Fruit fly (Drosophila melanogaster): ENCODE results near the gene RhoL.
A peak's percentile ranks its signal among the peaks of the same experiment; 100 is the strongest.

RhoL gene

dm6 chr3R:9502416-9502763 is at the start of gene RhoL (continued):
- TF ChIP-seq yki (optimal IDR thresholded peaks at IDR 0.05) = peak; percentile 75
- TF ChIP-seq Dll (GFP tag; IDR thresholded peaks at IDR 0.05; ENCODE audit: partially characterized antibody) = peak; percentile 57; the same call in 1 of the 4 replicates
- no peak for TF ChIP-seq MTF-1 (GFP tag; optimal IDR thresholded peaks at IDR 0.05; ENCODE audit: borderline replicate concordance)
- 0 out of 2 replicates have a peak, but pooled peaks have one; percentile 37 for TF ChIP-seq Awh (GFP tag; IDR thresholded peaks at IDR 0.05)
- no peak for TF ChIP-seq CG4820 (GFP tag; optimal IDR thresholded peaks at IDR 0.05)
- TF ChIP-seq zfh1 (GFP tag; IDR thresholded peaks at IDR 0.05) = no peak
- TF ChIP-seq nom (GFP tag; optimal IDR thresholded peaks at IDR 0.05) = peak; percentile 76
- no peak for TF ChIP-seq CG6254 (GFP tag; optimal IDR thresholded peaks at IDR 0.05)
- no peak for TF ChIP-seq gcm2 (GFP tag; optimal IDR thresholded peaks at IDR 0.05)
- TF ChIP-seq tx (GFP tag; optimal IDR thresholded peaks at IDR 0.05) = no peak
- peak; percentile 1 for TF ChIP-seq ash1 (GFP tag; optimal IDR thresholded peaks at IDR 0.05)
- TF ChIP-seq Hey (tag; optimal IDR thresholded peaks at IDR 0.05) = no peak
- TF ChIP-seq pum (GFP tag; optimal IDR thresholded peaks at IDR 0.05) = no peak
- no peak for TF ChIP-seq CG7928 (GFP tag; optimal IDR thresholded peaks at IDR 0.05)
- TF ChIP-seq sr (GFP tag; IDR thresholded peaks at IDR 0.05) = no peak
- TF ChIP-seq her (GFP tag; optimal IDR thresholded peaks at IDR 0.05) = peak; percentile 50
- TF ChIP-seq zen2 (GFP tag; IDR thresholded peaks at IDR 0.05; ENCODE audit: partially characterized antibody) = peak; percentile 50; the same call in 2 of the 3 replicates
- no peak for TF ChIP-seq pfk (GFP tag; optimal IDR thresholded peaks at IDR 0.05)
- TF ChIP-seq CG1024 (GFP tag; IDR thresholded peaks at IDR 0.05) = 0 out of 2 replicates have a peak, but pooled peaks have one; percentile 23
- peak; percentile 21 for TF ChIP-seq Xbp1 (GFP tag; optimal IDR thresholded peaks at IDR 0.05)
- TF ChIP-seq CG42726 (GFP tag; IDR thresholded peaks at IDR 0.05; ENCODE audit: partially characterized antibody) = peak; percentile 57; the same call in 1 of the 2 replicates
- peak; percentile 14; the same call in 1 of the 3 replicates for TF ChIP-seq dysf (GFP tag; IDR thresholded peaks at IDR 0.05)
- no peak; the same call in 2 of the 3 replicates for TF ChIP-seq CG6791 (GFP tag; IDR thresholded peaks at IDR 0.05; ENCODE audit: partially characterized antibody)
- TF ChIP-seq H15 (GFP tag; IDR thresholded peaks at IDR 0.05) = no peak
- no peak for TF ChIP-seq Dfd (GFP tag; optimal IDR thresholded peaks at IDR 0.05)
- TF ChIP-seq NfI (GFP tag; optimal IDR thresholded peaks at IDR 0.05) = peak; percentile 3
- TF ChIP-seq lbe (GFP tag; optimal IDR thresholded peaks at IDR 0.05) = no peak
- peak; percentile 30; the same call in 1 of the 3 replicates for TF ChIP-seq Opbp (GFP tag; IDR thresholded peaks at IDR 0.05; ENCODE audit: partially characterized antibody)
- no peak for TF ChIP-seq vnd (GFP tag; IDR thresholded peaks at IDR 0.05; ENCODE audit: partially characterized antibody)
- 0 out of 2 replicates have a peak, but pooled peaks have one; percentile 8 for TF ChIP-seq CG5953 (GFP tag; IDR thresholded peaks at IDR 0.05)
- TF ChIP-seq CG34376 (GFP tag; optimal IDR thresholded peaks at IDR 0.05) = peak; percentile 75
- no peak for TF ChIP-seq Chrac-16 (GFP tag; optimal IDR thresholded peaks at IDR 0.05)
- peak; percentile 51 for TF ChIP-seq Fer1 (GFP tag; optimal IDR thresholded peaks at IDR 0.05)
- peak in 1 of 2 experiments; percentile 43 for TF ChIP-seq Hr78 (GFP tag; optimal IDR thresholded peaks at IDR 0.05)
- TF ChIP-seq CG8765 (GFP tag; IDR thresholded peaks at IDR 0.05) = no peak
- 0 out of 3 replicates have a peak, but pooled peaks have one; percentile 22 for TF ChIP-seq so (GFP tag; IDR thresholded peaks at IDR 0.05)
- no peak for TF ChIP-seq CG10209 (GFP tag; optimal IDR thresholded peaks at IDR 0.05)
- no peak for TF ChIP-seq CG9437 (GFP tag; optimal IDR thresholded peaks at IDR 0.05)
- no peak for TF ChIP-seq da (GFP tag; optimal IDR thresholded peaks at IDR 0.05)
- TF ChIP-seq gro (GFP tag; optimal IDR thresholded peaks at IDR 0.05) = peak; percentile 61
- TF ChIP-seq CG6272 (GFP tag; IDR thresholded peaks at IDR 0.05) = no peak
- no peak for TF ChIP-seq insv (GFP tag; optimal IDR thresholded peaks at IDR 0.05)
- no peak for TF ChIP-seq tin (GFP tag; optimal IDR thresholded peaks at IDR 0.05)
- no peak for TF ChIP-seq wdn (GFP tag; IDR thresholded peaks at IDR 0.05)
- TF ChIP-seq CkIIα-i1 (GFP tag; IDR thresholded peaks at IDR 0.05) = no peak
- TF ChIP-seq cad (GFP tag; optimal IDR thresholded peaks at IDR 0.05) = no peak
- TF ChIP-seq CG8290 (GFP tag; optimal IDR thresholded peaks at IDR 0.05) = no peak
- peak in 1 of 2 experiments; percentile 70 for TF ChIP-seq CG8290 (tag; optimal IDR thresholded peaks at IDR 0.05)
- TF ChIP-seq CG7357 (GFP tag; IDR thresholded peaks at IDR 0.05) = no peak
- TF ChIP-seq sens (GFP tag) = peak; percentile 83
- TF ChIP-seq hkb (optimal IDR thresholded peaks at IDR 0.05) = no peak
- peak; percentile 67; the same call in 1 of the 2 replicates for TF ChIP-seq hkb (GFP tag; IDR thresholded peaks at IDR 0.05)
